Worm (Caenorhabditis elegans) whole organism, L4/young adult: ENCODE measurements around the gene nhr-107.

ENCODE experiments used
- W03F9.2 ChIP-seq: fragments of 150-350 bp; optimal IDR thresholded peaks from 2 replicates; lab custom pipeline; 2014; ENCODE audit warnings: missing biosample characterization, missing genetic modification characterization
- dao-5 ChIP-seq: sonication (generic microtip); optimal IDR thresholded peaks from 2 replicates; lab custom pipeline; 2016; ENCODE audit warnings: missing genotype, missing genetic modification characterization, moderate library complexity, missing compliant biosample characterization
- him-1 ChIP-seq: sonication (generic microtip); optimal IDR thresholded peaks from 2 replicates; lab custom pipeline; 2016; ENCODE audit warnings: missing genotype, missing genetic modification reagents, missing genetic modification characterization, missing compliant biosample characterization

Gene nhr-107

DNA sequence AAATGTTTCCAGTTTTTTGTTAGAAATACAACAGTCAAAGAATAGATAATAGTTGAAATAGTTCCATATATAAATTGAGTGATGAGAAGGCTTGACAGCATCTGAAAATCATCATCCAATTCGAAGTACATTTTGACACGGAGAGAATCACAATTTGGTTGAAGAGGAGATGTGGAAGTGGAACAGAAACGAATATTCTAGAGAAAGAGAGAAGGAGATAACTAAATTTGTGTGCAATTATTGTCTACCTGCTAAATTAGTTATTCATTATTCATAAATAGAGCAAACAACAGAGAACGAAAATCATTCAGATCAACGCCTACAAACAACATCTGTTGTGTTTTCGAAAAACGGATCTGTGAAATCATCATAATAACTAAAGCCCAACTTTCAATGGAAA lies 43.1 kb downstream of the nhr-107 start, which contains the start of gene srg-31:
Gene srg-31, minus strand, starts transcription at position 101 of the 400 bp plus-strand sequence.
- TF ChIP-seq dao-5 (no peak), him-1 (tag; lab: Kevin White, UChicago) (no peak), W03F9.2 (tag; lab: Kevin White, UChicago) (no peak)

DNA sequence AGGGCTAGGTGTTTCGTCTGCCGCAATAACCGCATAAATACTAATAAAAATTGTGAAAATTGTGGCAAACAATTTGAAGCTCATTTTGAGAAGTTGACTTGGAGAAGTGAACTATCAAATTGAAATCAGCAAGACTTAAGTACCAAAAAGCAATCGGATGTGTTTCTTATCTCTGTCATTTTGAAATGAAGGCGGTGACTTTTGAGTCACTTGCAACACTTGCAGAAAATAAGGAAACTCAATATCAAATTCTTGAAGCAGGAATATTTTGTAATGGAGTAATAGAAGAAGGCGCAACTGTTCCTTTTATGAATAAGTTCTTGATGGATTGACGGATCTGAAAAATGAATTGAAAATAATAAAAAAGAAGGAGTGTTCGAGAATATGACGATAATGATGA lies 45.6 kb downstream of the nhr-107 start, which contains the start of gene T07H8.11:
Gene T07H8.11, minus strand, starts transcription at position 101 of the 400 bp plus-strand sequence.
- TF ChIP-seq him-1 (tag; lab: Kevin White, UChicago), result no peak
- TF ChIP-seq W03F9.2 (tag; lab: Kevin White, UChicago), result no peak

DNA sequence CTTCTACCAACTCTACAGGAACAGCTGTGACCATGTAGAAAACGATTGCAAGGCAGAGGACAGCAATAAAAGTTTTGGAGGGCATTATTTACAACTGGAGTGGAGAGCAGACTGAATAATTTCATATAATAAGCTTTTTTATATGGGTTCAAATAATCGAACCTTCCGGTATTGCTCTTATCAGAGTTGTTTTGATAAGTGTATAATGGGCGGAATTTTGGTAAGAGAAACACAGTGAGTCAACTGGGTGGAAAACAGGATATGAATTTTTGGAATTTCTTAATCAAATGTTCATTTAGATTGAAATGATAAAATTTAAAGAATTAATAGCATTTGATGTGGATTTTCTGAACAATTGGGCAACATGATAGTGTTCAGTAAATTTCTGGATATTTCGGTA lies 47.1 kb downstream of the nhr-107 start, which contains the start of gene Y57E12B.11:
Gene Y57E12B.11, minus strand, starts transcription at position 101 of the 400 bp plus-strand sequence.
- no peak for TF ChIP-seq W03F9.2 (tag; lab: Kevin White, UChicago)
- no peak for TF ChIP-seq him-1 (tag; lab: Kevin White, UChicago)
- TF ChIP-seq dao-5, result no peak

DNA sequence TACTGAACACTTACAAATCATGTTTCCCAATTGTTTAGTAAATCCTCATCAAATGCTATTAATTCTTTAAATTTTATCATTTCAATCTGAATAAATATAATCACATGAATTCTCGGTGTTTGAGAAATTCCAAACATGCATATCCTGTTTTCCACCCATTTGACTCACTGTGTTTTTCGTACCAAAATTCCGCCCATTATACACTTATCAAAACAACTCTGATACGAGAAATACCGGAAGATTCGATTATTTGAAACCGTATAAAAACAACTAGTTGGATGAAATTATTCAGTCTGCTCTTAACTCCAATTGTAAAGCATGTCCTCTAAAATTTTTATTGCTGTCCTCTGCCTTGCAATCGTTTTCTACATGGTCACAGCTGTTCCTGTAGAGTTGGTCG lies 48.7 kb downstream of the nhr-107 start, which contains the start of gene Y57E12B.1:
Gene Y57E12B.1, plus strand, starts transcription at position 301 of the 400 bp plus-strand sequence.
- TF ChIP-seq W03F9.2 (tag; lab: Kevin White, UChicago) (no peak), him-1 (tag; lab: Kevin White, UChicago) (no peak), dao-5 (no peak)

DNA sequence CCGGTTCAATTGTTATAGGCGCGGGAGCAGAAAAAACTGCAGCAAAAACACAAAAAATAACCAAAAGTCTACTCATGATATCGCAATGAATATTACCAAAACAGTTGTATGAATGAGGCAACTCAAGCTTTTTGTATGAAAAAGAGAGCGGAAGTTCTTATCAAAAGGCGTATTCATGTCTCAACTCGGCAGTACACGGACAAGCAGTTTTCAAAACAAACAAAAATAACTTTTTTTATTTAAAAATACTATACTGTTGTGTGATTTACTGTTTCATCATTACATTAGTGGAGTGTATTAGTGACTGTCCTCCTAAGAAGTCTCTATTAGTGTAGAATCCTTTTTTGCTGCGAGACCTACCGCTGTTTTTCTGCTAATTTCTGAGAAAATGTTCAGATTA lies 49.4 kb downstream of the nhr-107 start, which contains the start of gene Y57E12B.4:
Gene Y57E12B.4, minus strand, starts transcription at position 101 of the 400 bp plus-strand sequence.
- TF ChIP-seq dao-5, result no peak
- no peak for TF ChIP-seq W03F9.2 (tag; lab: Kevin White, UChicago)
- no peak for TF ChIP-seq him-1 (tag; lab: Kevin White, UChicago)
